Worm (Caenorhabditis elegans): ENCODE data around the gene sri-24.

sri-24 gene

DNA sequence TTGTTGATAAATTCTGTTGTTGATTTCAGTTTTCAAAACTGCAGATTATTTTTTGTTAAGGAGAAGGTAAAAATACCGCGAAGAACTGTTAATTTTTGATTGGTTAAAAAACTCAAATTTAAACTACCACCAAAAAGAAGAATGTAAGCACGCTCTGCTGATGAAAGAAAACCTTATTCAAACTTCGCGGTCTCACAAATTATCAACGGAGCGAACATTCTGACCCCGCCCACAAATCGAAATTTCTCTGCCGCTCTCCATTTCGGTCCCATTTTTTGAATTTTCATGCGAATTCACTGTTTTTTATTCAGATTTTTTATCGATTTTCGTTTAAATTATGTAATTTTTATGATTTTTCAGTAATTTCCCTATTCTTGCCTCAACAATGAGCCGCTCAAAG is 22.4 kb upstream of the sri-24 start, which contains the start of gene cyn-3:
TSS of gene cyn-3 (plus strand) at position 361 of the 400 bp plus-strand sequence.
- TF ChIP-seq nhr-237 (tag; optimal IDR thresholded peaks at IDR 0.05) (no peak), nhr-12 (tag; optimal IDR thresholded peaks at IDR 0.05) (no peak), R02D3.7 (tag; optimal IDR thresholded peaks at IDR 0.05) (peak; percentile 77), nhr-28 (tag; optimal IDR thresholded peaks at IDR 0.05) (no peak), nhr-25 (tag; optimal IDR thresholded peaks at IDR 0.05) (peak; percentile 86), mml-1 (tag; optimal IDR thresholded peaks at IDR 0.05) (no peak), sea-2 (GFP tag; optimal IDR thresholded peaks at IDR 0.05) (no peak), jun-1 (tag; optimal IDR thresholded peaks at IDR 0.05) (peak; percentile 73), snpc-4 (tag; optimal IDR thresholded peaks at IDR 0.05) (peak; percentile 86), skn-1 (tag; optimal IDR thresholded peaks at IDR 0.05) (peak; percentile 91), lin-39 (tag; optimal IDR thresholded peaks at IDR 0.05) (peak; percentile 71), ceh-9 (tag; optimal IDR thresholded peaks at IDR 0.05) (no peak), mdl-1 (tag; optimal IDR thresholded peaks at IDR 0.05) (no peak), lsy-12 (tag; optimal IDR thresholded peaks at IDR 0.05) (peak; percentile 63), fkh-10 (GFP tag; optimal IDR thresholded peaks at IDR 0.05) (peak; percentile 35), elt-1 (tag; optimal IDR thresholded peaks at IDR 0.05) (peak; percentile 58), elt-2 (tag; optimal IDR thresholded peaks at IDR 0.05) (peak; percentile 55), nfya-1 (tag; optimal IDR thresholded peaks at IDR 0.05; ENCODE audit: insufficient read depth) (peak; percentile 93), lin-15B (tag; optimal IDR thresholded peaks at IDR 0.05) (peak; percentile 98), aly-2 (tag; optimal IDR thresholded peaks at IDR 0.05) (no peak), pha-4 (tag; optimal IDR thresholded peaks at IDR 0.05) (peak; percentile 98), unc-62 (GFP tag; optimal IDR thresholded peaks at IDR 0.05) (no peak), hmg-11 (tag; optimal IDR thresholded peaks at IDR 0.05) (peak; percentile 65), pqm-1 (tag; optimal IDR thresholded peaks at IDR 0.05) (peak; percentile 58), egl-27 (tag; optimal IDR thresholded peaks at IDR 0.05) (peak; percentile 38), nhr-43 (tag; optimal IDR thresholded peaks at IDR 0.05; ENCODE audit: poor library complexity, severe bottlenecking) (peak; percentile 80), egl-5 (tag; optimal IDR thresholded peaks at IDR 0.05) (peak; percentile 70), nhr-23 (tag; optimal IDR thresholded peaks at IDR 0.05) (peak; percentile 97), unc-39 (tag; optimal IDR thresholded peaks at IDR 0.05) (no peak), ceh-28 (tag; optimal IDR thresholded peaks at IDR 0.05) (peak; percentile 79), ama-1 (optimal IDR thresholded peaks at IDR 0.05) (peak; percentile 69), tbx-2 (tag; optimal IDR thresholded peaks at IDR 0.05) (peak; percentile 23)

DNA sequence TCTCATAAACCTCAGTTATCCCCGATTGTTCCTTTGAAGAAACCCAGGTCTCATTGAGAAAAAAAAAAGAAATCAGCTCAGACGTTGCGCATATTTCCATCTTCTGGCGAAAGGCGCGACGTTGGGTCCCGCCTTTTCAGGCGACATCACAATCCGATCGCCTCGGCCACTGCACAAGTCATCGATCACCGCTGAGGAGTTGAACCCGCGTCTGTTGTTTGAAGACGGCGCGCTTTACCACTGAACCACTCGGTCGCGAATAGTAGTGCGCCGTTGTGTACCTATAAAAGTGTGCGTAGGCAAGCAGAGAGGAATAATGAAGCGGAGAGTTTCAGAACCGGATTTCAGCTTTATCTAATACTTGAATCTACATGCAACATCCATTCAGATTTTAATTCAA is 21.1 kb upstream of the sri-24 start, which contains the start of gene Y75B12B.11:
TSS of gene Y75B12B.11 (plus strand) at position 394 of the 400 bp plus-strand sequence.
- TF ChIP-seq tbx-2 (tag; optimal IDR thresholded peaks at IDR 0.05) (peak; percentile 82), elt-1 (tag; optimal IDR thresholded peaks at IDR 0.05) (no peak), nhr-11 (tag; optimal IDR thresholded peaks at IDR 0.05) (no peak), nfya-1 (tag; optimal IDR thresholded peaks at IDR 0.05; ENCODE audit: insufficient read depth) (peak; percentile 71), ceh-28 (tag; optimal IDR thresholded peaks at IDR 0.05) (no peak), skn-1 (tag; optimal IDR thresholded peaks at IDR 0.05) (peak; percentile 81), nhr-43 (tag; optimal IDR thresholded peaks at IDR 0.05; ENCODE audit: poor library complexity, severe bottlenecking) (peak; percentile 75), ztf-11 (tag; optimal IDR thresholded peaks at IDR 0.05) (no peak), daf-12 (tag; optimal IDR thresholded peaks at IDR 0.05) (no peak), nhr-25 (tag; optimal IDR thresholded peaks at IDR 0.05) (peak; percentile 84), lin-15B (tag; optimal IDR thresholded peaks at IDR 0.05) (peak; percentile 54), ama-1 (optimal IDR thresholded peaks at IDR 0.05) (peak; percentile 94), ztf-4 (tag; optimal IDR thresholded peaks at IDR 0.05) (peak; percentile 72), ceh-82 (tag; optimal IDR thresholded peaks at IDR 0.05) (peak; percentile 10), nhr-23 (tag; optimal IDR thresholded peaks at IDR 0.05) (peak; percentile 45), unc-39 (tag; optimal IDR thresholded peaks at IDR 0.05) (no peak), mdl-1 (tag; optimal IDR thresholded peaks at IDR 0.05) (no peak), pqm-1 (tag; optimal IDR thresholded peaks at IDR 0.05) (peak; percentile 42), fkh-2 (tag; optimal IDR thresholded peaks at IDR 0.05) (no peak), nhr-28 (tag; optimal IDR thresholded peaks at IDR 0.05) (no peak), ZK546.5 (tag; optimal IDR thresholded peaks at IDR 0.05) (no peak), fkh-10 (GFP tag; optimal IDR thresholded peaks at IDR 0.05) (no peak), mml-1 (tag; optimal IDR thresholded peaks at IDR 0.05) (no peak), nhr-237 (tag; optimal IDR thresholded peaks at IDR 0.05) (no peak), hmg-11 (tag; optimal IDR thresholded peaks at IDR 0.05) (peak; percentile 76), zag-1 (tag; optimal IDR thresholded peaks at IDR 0.05) (no peak), pha-4 (tag; optimal IDR thresholded peaks at IDR 0.05) (peak; percentile 74), unc-62 (GFP tag; optimal IDR thresholded peaks at IDR 0.05) (no peak), aly-2 (tag; optimal IDR thresholded peaks at IDR 0.05) (peak; percentile 45), nhr-77 (tag; optimal IDR thresholded peaks at IDR 0.05) (peak; percentile 34), lsy-12 (tag; optimal IDR thresholded peaks at IDR 0.05) (peak; percentile 87), elt-2 (tag; optimal IDR thresholded peaks at IDR 0.05) (peak; percentile 69), jun-1 (tag; optimal IDR thresholded peaks at IDR 0.05) (peak; percentile 40), fos-1 (tag; optimal IDR thresholded peaks at IDR 0.05) (peak; percentile 61), ceh-16 (tag; optimal IDR thresholded peaks at IDR 0.05) (no peak), lin-39 (tag; optimal IDR thresholded peaks at IDR 0.05) (peak; percentile 76)

Data from whole organism, L3 larva.